Worm (Caenorhabditis elegans) whole organism, early embryonic: ENCODE data around the gene cnnm-3.
A peak's percentile ranks its signal among the peaks of the same experiment; 100 is the strongest.

ENCODE experiments used
- B0310.2 ChIP-seq: sonication (generic microtip); optimal IDR thresholded peaks from 2 replicates; lab custom pipeline; 2016; ENCODE audit warnings: mild to moderate bottlenecking, missing genetic modification characterization, missing compliant biosample characterization
- F13C5.2 ChIP-seq: sonication (generic microtip); optimal IDR thresholded peaks from 2 replicates; lab custom pipeline; 2017; ENCODE audit warnings: mild to moderate bottlenecking, missing genetic modification characterization, inconsistent platforms, missing compliant biosample characterization
- aly-1 ChIP-seq: sonication (generic microtip); optimal IDR thresholded peaks from 2 replicates; lab custom pipeline; 2016; ENCODE audit warnings: missing genetic modification characterization, missing compliant biosample characterization
- ama-1 ChIP-seq: fragments of 150-350 bp; optimal IDR thresholded peaks from 2 replicates; lab custom pipeline; 2014
- ceh-36 ChIP-seq: sonication (generic microtip); optimal IDR thresholded peaks from 2 replicates; lab custom pipeline; 2016; ENCODE audit warnings: missing genetic modification characterization, inconsistent platforms, missing compliant biosample characterization
- flt-1 ChIP-seq: fragments of 200-800 bp; sonication (Bioruptor generic); IDR thresholded peaks from 2 replicates; pipeline ENCODE4 v1.3.6; 2022; ENCODE audit warnings: missing genetic modification characterization, missing compliant biosample characterization
- hmbx-1 ChIP-seq: sonication (generic microtip); optimal IDR thresholded peaks from 2 replicates; lab custom pipeline; 2016; ENCODE audit warnings: mild to moderate bottlenecking, missing genetic modification characterization, missing compliant biosample characterization
- hmg-4 ChIP-seq: fragments of 200-800 bp; sonication (Bioruptor generic); optimal IDR thresholded peaks from 2 replicates; lab custom pipeline; 2018; ENCODE audit warnings: mild to moderate bottlenecking, missing genetic modification characterization, missing compliant biosample characterization
- sea-1 ChIP-seq: fragments of 200-800 bp; sonication (Bioruptor generic); conservative IDR thresholded peaks from 2 replicates; pipeline ENCODE4 v1.3.6; 2022; ENCODE audit warnings: missing genetic modification characterization, missing compliant biosample characterization
- tbx-37 ChIP-seq: fragments of 200-800 bp; sonication (Bioruptor generic); conservative IDR thresholded peaks from 2 replicates; pipeline ENCODE4 v1.3.6; 2022; ENCODE audit warnings: missing genetic modification reagents, missing genetic modification characterization, missing compliant biosample characterization

- TF ChIP-seq ceh-36 (tag; lab: Kevin White, UChicago) = no peak
- peak; percentile 94 for TF ChIP-seq F13C5.2
- TF ChIP-seq aly-1 (tag; lab: Kevin White, UChicago) = no peak
- no peak for TF ChIP-seq ama-1 (lab: Kevin White, UChicago)
- TF ChIP-seq sea-1 (GFP tag; lab: Robert Waterston, UW) = no peak
- peak; percentile 80 for TF ChIP-seq hmg-4 (GFP tag; lab: Kevin White, UChicago)
- TF ChIP-seq flt-1 (GFP tag; lab: Robert Waterston, UW) = peak; percentile 73
- TF ChIP-seq tbx-37 (GFP tag; lab: Robert Waterston, UW) = peak; percentile 58; the same call in 1 of the 2 replicates
- no peak for TF ChIP-seq hmbx-1 (tag; lab: Kevin White, UChicago)
- TF ChIP-seq B0310.2 (tag; lab: Kevin White, UChicago) = peak; percentile 5
Observed at ce11 chrX:2996976-2997399, 48.7 kb downstream of the cnnm-3 start.
